Worm (Caenorhabditis elegans): Measurements from ENCODE around the gene Y7A5A.13.

DNA sequence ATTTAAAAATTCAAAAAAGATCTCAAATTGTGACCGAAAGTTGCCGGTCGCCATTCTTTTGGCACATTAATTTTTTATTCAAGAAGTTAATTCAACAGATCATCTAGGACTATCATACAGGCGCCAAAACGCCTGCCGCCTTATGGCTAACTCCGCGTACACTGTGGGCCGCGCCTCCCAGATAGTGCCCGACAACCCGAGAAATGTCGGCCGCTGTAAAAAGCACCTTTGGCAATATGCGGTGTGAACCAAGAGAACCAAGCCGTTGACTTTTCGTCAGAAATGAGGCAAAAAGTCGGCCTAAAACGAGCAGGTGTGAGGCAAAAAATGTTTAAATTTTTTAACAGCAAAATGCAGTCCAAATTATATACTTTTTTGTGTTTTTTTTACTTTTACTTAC is 14.4 kb upstream of the Y7A5A.13 start:
- TF ChIP-seq lin-13 (tag; optimal IDR thresholded peaks at IDR 0.05) (no peak), unc-62 (GFP tag; optimal IDR thresholded peaks at IDR 0.05) (no peak)
